Worm (Caenorhabditis elegans) whole organism, young adult: ENCODE measurements around the gene clec-84.

Experiments
- B0336.3 ChIP-seq: fragments of 200-800 bp; sonication (Bioruptor generic); IDR thresholded peaks from 2 replicates; pipeline ENCODE4 v1.3.6; 2022; ENCODE audit warnings: missing genetic modification characterization, missing compliant biosample characterization
- C17E4.6 ChIP-seq: fragments of 200-800 bp; sonication (Bioruptor generic); IDR thresholded peaks from 2 replicates; pipeline ENCODE4 v1.3.6; 2022; ENCODE audit warnings: missing genetic modification reagents, missing genetic modification characterization, missing compliant biosample characterization
- F10E7.11 ChIP-seq: sonication (generic microtip); optimal IDR thresholded peaks from 2 replicates; lab custom pipeline; 2017; ENCODE audit warnings: mild to moderate bottlenecking, missing genetic modification characterization, moderate library complexity, missing compliant biosample characterization
- F33H1.4 ChIP-seq: fragments of 200-800 bp; sonication (Bioruptor generic); IDR thresholded peaks from 2 replicates; pipeline ENCODE4 v1.3.6; 2022; ENCODE audit warnings: missing genetic modification reagents, missing genetic modification characterization, missing compliant biosample characterization
- F37B4.10 ChIP-seq: fragments of 200-800 bp; sonication (Bioruptor generic); IDR thresholded peaks from 2 replicates; pipeline ENCODE4 v1.3.6; 2022; ENCODE audit warnings: missing genetic modification characterization, missing compliant biosample characterization
- F49E8.2 ChIP-seq: sonication (generic microtip); optimal IDR thresholded peaks from 3 replicates; lab custom pipeline; 2017; ENCODE audit warnings: missing genetic modification characterization, mild to moderate bottlenecking, missing compliant biosample characterization, antibody characterized with exemption, moderate library complexity; ENCODE audit not compliant: insufficient read depth
- F52B5.7 ChIP-seq: sonication (generic microtip); optimal IDR thresholded peaks from 2 replicates; lab custom pipeline; 2016; ENCODE audit warnings: mild to moderate bottlenecking, missing genetic modification characterization, missing compliant biosample characterization
- F55B11.4 ChIP-seq: sonication (generic microtip); optimal IDR thresholded peaks from 2 replicates; lab custom pipeline; 2016; ENCODE audit warnings: missing compliant biosample characterization, missing genetic modification characterization, borderline replicate concordance; ENCODE audit not compliant: insufficient read depth
- F57A8.1 ChIP-seq: fragments of 200-800 bp; sonication (Bioruptor generic); optimal IDR thresholded peaks from 2 replicates; lab custom pipeline; 2018; ENCODE audit warnings: mild to moderate bottlenecking, missing genetic modification characterization, moderate library complexity, missing compliant biosample characterization
- F57C9.4 ChIP-seq: sonication (generic microtip); optimal IDR thresholded peaks from 2 replicates; lab custom pipeline; 2017; ENCODE audit warnings: mild to moderate bottlenecking, missing genetic modification characterization, missing compliant biosample characterization
- K11D2.4 ChIP-seq: fragments of 200-800 bp; sonication (Bioruptor generic); IDR thresholded peaks from 2 replicates; pipeline ENCODE4 v1.3.6; 2022; ENCODE audit warnings: missing genetic modification reagents, missing genetic modification characterization, missing compliant biosample characterization
- T07F8.4 ChIP-seq: sonication (generic microtip); optimal IDR thresholded peaks from 2 replicates; lab custom pipeline; 2016; ENCODE audit warnings: mild to moderate bottlenecking, missing genetic modification characterization, moderate library complexity, missing compliant biosample characterization
- T26A5.8 ChIP-seq: sonication (generic microtip); optimal IDR thresholded peaks from 2 replicates; lab custom pipeline; 2016; ENCODE audit warnings: missing genetic modification characterization, missing compliant biosample characterization
- Y79H2A.3 ChIP-seq: fragments of 200-800 bp; sonication (Bioruptor generic); conservative IDR thresholded peaks from 2 replicates; pipeline ENCODE4 v1.3.6; 2022; ENCODE audit warnings: missing genetic modification reagents, missing genetic modification characterization, missing compliant biosample characterization
- Y95B8A.8 ChIP-seq: fragments of 200-800 bp; sonication (Bioruptor generic); IDR thresholded peaks from 2 replicates; pipeline ENCODE4 v1.3.6; 2022; ENCODE audit warnings: missing genetic modification reagents, missing genetic modification characterization, missing compliant biosample characterization
- ZK185.1 ChIP-seq: sonication (generic microtip); optimal IDR thresholded peaks from 2 replicates; lab custom pipeline; 2016; ENCODE audit warnings: mild to moderate bottlenecking, missing genetic modification characterization, missing compliant biosample characterization; ENCODE audit not compliant: poor library complexity, severe bottlenecking
- atf-7 ChIP-seq: sonication (generic microtip); optimal IDR thresholded peaks from 2 replicates; lab custom pipeline; 2017; ENCODE audit warnings: mild to moderate bottlenecking, missing genetic modification characterization, missing compliant biosample characterization
- attf-5 ChIP-seq: fragments of 200-800 bp; sonication (Bioruptor generic); optimal IDR thresholded peaks from 2 replicates; lab custom pipeline; 2018; ENCODE audit warnings: mild to moderate bottlenecking, missing genetic modification characterization, missing compliant biosample characterization
- bed-1 ChIP-seq: fragments of 200-800 bp; sonication (Bioruptor generic); IDR thresholded peaks from 2 replicates; pipeline ENCODE4 v1.3.6; 2022; ENCODE audit warnings: missing genetic modification reagents, missing genetic modification characterization, missing compliant biosample characterization
- bed-2 ChIP-seq: fragments of 200-800 bp; sonication (Bioruptor generic); IDR thresholded peaks from 2 replicates; pipeline ENCODE4 v1.3.6; 2022; ENCODE audit warnings: missing genetic modification reagents, missing genetic modification characterization, missing compliant biosample characterization
- ceh-100 ChIP-seq: fragments of 200-800 bp; sonication (Bioruptor generic); IDR thresholded peaks from 2 replicates; pipeline ENCODE4 v1.3.6; 2022; ENCODE audit warnings: missing genetic modification reagents, missing genetic modification characterization, missing compliant biosample characterization
- ceh-27 ChIP-seq: fragments of 200-800 bp; sonication (Bioruptor generic); optimal IDR thresholded peaks from 2 replicates; lab custom pipeline; 2018; ENCODE audit warnings: mild to moderate bottlenecking, missing genetic modification characterization, moderate library complexity, missing compliant biosample characterization
- ceh-58 ChIP-seq: fragments of 200-800 bp; sonication (Bioruptor generic); IDR thresholded peaks from 2 replicates; pipeline ENCODE4 v1.3.6; 2022; ENCODE audit warnings: missing genetic modification characterization, missing compliant biosample characterization
- ceh-91 ChIP-seq: fragments of 200-800 bp; sonication (Bioruptor generic); IDR thresholded peaks from 2 replicates; pipeline ENCODE4 v1.3.6; 2022; ENCODE audit warnings: missing genetic modification reagents, missing genetic modification characterization, missing compliant biosample characterization
- dox-1 ChIP-seq: fragments of 200-800 bp; sonication (Bioruptor generic); IDR thresholded peaks from 2 replicates; pipeline ENCODE4 v1.3.6; 2022; ENCODE audit warnings: missing genetic modification reagents, missing genetic modification characterization, missing compliant biosample characterization
- egl-44 ChIP-seq: fragments of 200-800 bp; sonication (Bioruptor generic); IDR thresholded peaks from 2 replicates; pipeline ENCODE4 v1.3.6; 2022; ENCODE audit warnings: missing genetic modification reagents, missing genetic modification characterization, missing compliant biosample characterization
- fkh-3 ChIP-seq: sonication (generic microtip); optimal IDR thresholded peaks from 2 replicates; lab custom pipeline; 2016; ENCODE audit warnings: mild to moderate bottlenecking, missing genetic modification characterization, missing compliant biosample characterization
- hsf-1 ChIP-seq: fragments of 200-800 bp; sonication (Bioruptor generic); IDR thresholded peaks from 2 replicates; pipeline ENCODE4 v1.3.6; 2022; ENCODE audit warnings: missing genetic modification reagents, missing genetic modification characterization, missing compliant biosample characterization
- lag-1 ChIP-seq: fragments of 200-800 bp; sonication (Bioruptor generic); IDR thresholded peaks from 2 replicates; pipeline ENCODE4 v1.3.6; 2022; ENCODE audit warnings: missing genetic modification reagents, missing genetic modification characterization, missing compliant biosample characterization
- let-607 ChIP-seq, 2 experiments: fragments of 200-800 bp in 1 of 2; sonication (Bioruptor generic) in 1 of 2; sonication (generic microtip) in 1 of 2; optimal IDR thresholded peaks; 2 replicates each; lab custom pipeline; 2016 to 2018; ENCODE audit warnings: mild to moderate bottlenecking in 2 of 2, missing compliant biosample characterization in 2 of 2, missing genetic modification characterization in 2 of 2, moderate library complexity in 2 of 2, missing genotype in 1 of 2
- lin-26 ChIP-seq: fragments of 200-800 bp; sonication (Bioruptor generic); IDR thresholded peaks from 2 replicates; pipeline ENCODE4 v1.3.6; 2022; ENCODE audit warnings: missing genetic modification reagents, missing genetic modification characterization, missing compliant biosample characterization
- lir-1 ChIP-seq: fragments of 200-800 bp; sonication (Bioruptor generic); conservative IDR thresholded peaks from 2 replicates; pipeline ENCODE4 v1.3.6; 2022; ENCODE audit warnings: missing genetic modification reagents, missing genetic modification characterization, missing compliant biosample characterization
- madf-3 ChIP-seq: fragments of 200-800 bp; sonication (Bioruptor generic); IDR thresholded peaks from 2 replicates; pipeline ENCODE4 v1.3.6; 2022; ENCODE audit warnings: missing genetic modification reagents, missing genetic modification characterization, missing compliant biosample characterization
- nfya-1 ChIP-seq: sonication (generic microtip); optimal IDR thresholded peaks from 2 replicates; lab custom pipeline; 2017; ENCODE audit warnings: antibody characterized with exemption, missing compliant biosample characterization, missing genetic modification characterization, borderline replicate concordance; ENCODE audit not compliant: insufficient read depth
- nfyb-1 ChIP-seq: fragments of 200-800 bp; sonication (Bioruptor generic); IDR thresholded peaks from 2 replicates; pipeline ENCODE4 v1.3.6; 2022; ENCODE audit warnings: missing genetic modification reagents, missing genetic modification characterization, missing compliant biosample characterization
- nhr-179 ChIP-seq: sonication (generic microtip); optimal IDR thresholded peaks from 2 replicates; lab custom pipeline; 2016; ENCODE audit warnings: mild to moderate bottlenecking, missing genetic modification characterization, missing compliant biosample characterization
- repo-1 ChIP-seq: sonication (generic microtip); optimal IDR thresholded peaks from 2 replicates; lab custom pipeline; 2017; ENCODE audit warnings: mild to moderate bottlenecking, missing genetic modification characterization, missing compliant biosample characterization
- rpc-1 ChIP-seq, 2 experiments: fragments of 150-350 bp in 1 of 2; sonication (generic microtip) in 1 of 2; optimal IDR thresholded peaks; 2 replicates each; lab custom pipeline; 2014 to 2018; ENCODE audit warnings: missing biosample characterization in 1 of 2, missing genetic modification characterization in 1 of 2, missing genetic modification reagents in 1 of 2, missing genotype in 1 of 2
- sdz-38 ChIP-seq: sonication (generic microtip); optimal IDR thresholded peaks from 2 replicates; lab custom pipeline; 2016; ENCODE audit warnings: missing genotype, missing genetic modification characterization, missing compliant biosample characterization
- snpc-1.3 ChIP-seq: sonication (generic microtip); optimal IDR thresholded peaks from 2 replicates; lab custom pipeline; 2017; ENCODE audit warnings: missing genetic modification characterization, mild to moderate bottlenecking, missing compliant biosample characterization, antibody characterized with exemption, moderate library complexity, missing genotype, missing genetic modification reagents; ENCODE audit not compliant: insufficient read depth
- snpc-3.4 ChIP-seq: sonication (generic microtip); optimal IDR thresholded peaks from 2 replicates; lab custom pipeline; 2017; ENCODE audit warnings: missing genetic modification characterization, mild to moderate bottlenecking, missing compliant biosample characterization, antibody characterized with exemption, moderate library complexity, missing genotype, missing genetic modification reagents
- snpc-4 ChIP-seq, 5 experiments: fragments of 150-350 bp in 1 of 5; sonication (generic microtip) in 4 of 5; optimal IDR thresholded peaks; 2 replicates each; lab custom pipeline; 2014 to 2018; ENCODE audit warnings: missing genetic modification characterization in 5 of 5, missing biosample characterization in 3 of 5, antibody characterized with exemption in 2 of 5, mild to moderate bottlenecking in 2 of 5, missing compliant biosample characterization in 2 of 5, missing genotype in 2 of 5, moderate library complexity in 2 of 5, missing genetic modification reagents in 1 of 5
- zfh-2 ChIP-seq: fragments of 200-800 bp; sonication (Bioruptor generic); conservative IDR thresholded peaks from 2 replicates; pipeline ENCODE4 v1.3.6; 2022; ENCODE audit warnings: missing genetic modification reagents, missing genetic modification characterization, missing compliant biosample characterization
- ztf-18 ChIP-seq: sonication (generic microtip); optimal IDR thresholded peaks from 2 replicates; lab custom pipeline; 2016; ENCODE audit warnings: missing genotype, mild to moderate bottlenecking, missing genetic modification characterization, missing compliant biosample characterization
- ztf-25 ChIP-seq: fragments of 200-800 bp; sonication (Bioruptor generic); IDR thresholded peaks from 2 replicates; pipeline ENCODE4 v1.3.6; 2022; ENCODE audit warnings: missing genetic modification reagents, missing genetic modification characterization, missing compliant biosample characterization
- ztf-3 ChIP-seq: fragments of 200-800 bp; sonication (Bioruptor generic); optimal IDR thresholded peaks from 2 replicates; lab custom pipeline; 2018; ENCODE audit warnings: mild to moderate bottlenecking, missing genetic modification characterization, missing compliant biosample characterization
- ztf-6 ChIP-seq: fragments of 200-800 bp; sonication (Bioruptor generic); IDR thresholded peaks from 2 replicates; pipeline ENCODE4 v1.3.6; 2022; ENCODE audit warnings: missing genetic modification reagents, missing genetic modification characterization, missing compliant biosample characterization

clec-84 gene

ce11 chrIV:2801004-2801403 is 41.3 kb upstream of the clec-84 start:
- TF ChIP-seq C17E4.6 (GFP tag; lab: Robert Waterston, UW) (no peak), lag-1 (no peak), ceh-91 (GFP tag; lab: Robert Waterston, UW) (no peak), let-607 (tag; optimal IDR thresholded peaks at IDR 0.05; lab: Kevin White, UChicago) (peak in 1 of 2 experiments; percentile 29), F10E7.11 (tag; lab: Kevin White, UChicago) (no peak), ceh-100 (GFP tag; lab: Robert Waterston, UW) (no peak), atf-7 (no peak), ztf-3 (GFP tag; lab: Kevin White, UChicago) (no peak), rpc-1 (optimal IDR thresholded peaks at IDR 0.05; lab: Kevin White, UChicago) (peak; percentile 68), rpc-1 (tag; optimal IDR thresholded peaks at IDR 0.05; lab: Kevin White, UChicago) (peak; percentile 90), nfya-1 (tag; lab: Kevin White, UChicago) (no peak), dox-1 (GFP tag; lab: Robert Waterston, UW) (peak; percentile 71), egl-44 (GFP tag; lab: Robert Waterston, UW) (no peak), T26A5.8 (tag; lab: Kevin White, UChicago) (no peak), B0336.3 (GFP tag; lab: Robert Waterston, UW) (no peak), nfyb-1 (GFP tag; lab: Robert Waterston, UW) (no peak), attf-5 (GFP tag; lab: Kevin White, UChicago) (peak; percentile 11), bed-1 (no peak), ztf-18 (peak; percentile 69), T07F8.4 (tag; lab: Kevin White, UChicago) (peak; percentile 1), repo-1 (tag; lab: Kevin White, UChicago) (no peak), F49E8.2 (tag; lab: Kevin White, UChicago) (peak; percentile 68), hsf-1 (GFP tag; lab: Robert Waterston, UW) (peak; percentile 71), F57C9.4 (tag; lab: Kevin White, UChicago) (no peak), ceh-58 (GFP tag; lab: Robert Waterston, UW) (no peak), F37B4.10 (GFP tag; lab: Robert Waterston, UW) (no peak), F57A8.1 (no peak), lir-1 (GFP tag; lab: Robert Waterston, UW) (no peak), lin-26 (GFP tag; lab: Robert Waterston, UW) (peak; percentile 83), snpc-3.4 (tag; lab: Kevin White, UChicago) (peak; percentile 80), nhr-179 (tag; lab: Kevin White, UChicago) (no peak), F55B11.4 (no peak), snpc-4 (GFP tag; optimal IDR thresholded peaks at IDR 0.05; lab: Kevin White, UChicago) (peak; percentile 59), snpc-4 (tag; optimal IDR thresholded peaks at IDR 0.05; lab: Kevin White, UChicago) (peak in 3 of 4 experiments; percentile 15 to 56 (median 26)), bed-2 (GFP tag; lab: Robert Waterston, UW) (no peak), F52B5.7 (tag; lab: Kevin White, UChicago) (peak; percentile 17), ztf-6 (no peak), zfh-2 (GFP tag; lab: Robert Waterston, UW) (no peak), Y79H2A.3 (GFP tag; lab: Robert Waterston, UW) (no peak), Y95B8A.8 (GFP tag; lab: Robert Waterston, UW) (no peak), ceh-27 (no peak), ztf-25 (GFP tag; lab: Robert Waterston, UW) (peak; percentile 76; the same call in 1 of the 2 replicates), ZK185.1 (tag; lab: Kevin White, UChicago) (peak; percentile 12), K11D2.4 (GFP tag; lab: Robert Waterston, UW) (0 out of 2 replicates have a peak, but pooled peaks have one; percentile 28), F33H1.4 (GFP tag; lab: Robert Waterston, UW) (peak; percentile 38; the same call in 1 of the 2 replicates), fkh-3 (tag; lab: Kevin White, UChicago) (no peak), madf-3 (GFP tag; lab: Robert Waterston, UW) (no peak), sdz-38 (no peak), snpc-1.3 (tag; lab: Kevin White, UChicago) (peak; percentile 62)
